Worm (Caenorhabditis elegans): Measurements from ENCODE around the gene btb-10.
A peak's percentile ranks its signal among the peaks of the same experiment; 100 is the strongest.

btb-10 gene

ce11 chrII:1071432-1071831 is 10.8 kb upstream of the btb-10 start:
- no peak for TF ChIP-seq pax-1 (tag; optimal IDR thresholded peaks at IDR 0.05)
- TF ChIP-seq ceh-48 (tag; optimal IDR thresholded peaks at IDR 0.05): no peak
- TF ChIP-seq Y22D7AL.16 (tag; optimal IDR thresholded peaks at IDR 0.05): no peak
- no peak for TF ChIP-seq sox-2 (GFP tag; IDR thresholded peaks at IDR 0.05)
- TF ChIP-seq sox-4 (tag; optimal IDR thresholded peaks at IDR 0.05): no peak
- no peak for TF ChIP-seq syd-9 (tag; optimal IDR thresholded peaks at IDR 0.05)
- TF ChIP-seq sdc-2 (tag; optimal IDR thresholded peaks at IDR 0.05): no peak
- TF ChIP-seq ceh-6 (GFP tag; optimal IDR thresholded peaks at IDR 0.05): no peak
- TF ChIP-seq fkh-10 (GFP tag; optimal IDR thresholded peaks at IDR 0.05): no peak
- TF ChIP-seq pqm-1 (tag; optimal IDR thresholded peaks at IDR 0.05): no peak
- TF ChIP-seq ceh-31 (tag; optimal IDR thresholded peaks at IDR 0.05): no peak
- TF ChIP-seq nfya-1 (tag; optimal IDR thresholded peaks at IDR 0.05): no peak
- no peak for TF ChIP-seq unc-55 (GFP tag; optimal IDR thresholded peaks at IDR 0.05)
- TF ChIP-seq ceh-34 (tag; optimal IDR thresholded peaks at IDR 0.05): no peak
- no peak for TF ChIP-seq hlh-30 (tag; optimal IDR thresholded peaks at IDR 0.05; ENCODE audit: insufficient read depth)

ce11 chrII:1070875-1071274 is 10.3 kb upstream of the btb-10 start, which contains the start of gene K02E7.12:
K02E7.12 (plus strand) TSS chrII:1071175.
- TF ChIP-seq ahr-1 (tag; optimal IDR thresholded peaks at IDR 0.05): no peak
- no peak for TF ChIP-seq ceh-45 (GFP tag; IDR thresholded peaks at IDR 0.05)
- no peak for TF ChIP-seq hlh-6 (tag; optimal IDR thresholded peaks at IDR 0.05)
- TF ChIP-seq ceh-14 (tag; optimal IDR thresholded peaks at IDR 0.05): no peak
- no peak for TF ChIP-seq pax-1 (tag; optimal IDR thresholded peaks at IDR 0.05)

ce11 chrII:1066907-1067306 is 6.3 kb upstream of the btb-10 start, which contains the start of gene K02E7.10:
K02E7.10 (minus strand) TSS chrII:1067007.
- TF ChIP-seq hlh-13 (GFP tag; optimal IDR thresholded peaks at IDR 0.05) (no peak), ceh-6 (GFP tag; optimal IDR thresholded peaks at IDR 0.05) (no peak), ceh-22 (tag; optimal IDR thresholded peaks at IDR 0.05) (no peak), gmeb-2 (tag; optimal IDR thresholded peaks at IDR 0.05) (no peak), tbx-7 (tag; optimal IDR thresholded peaks at IDR 0.05) (no peak)

- TF ChIP-seq ceh-2 (tag; optimal IDR thresholded peaks at IDR 0.05) (no peak), lin-11 (tag; optimal IDR thresholded peaks at IDR 0.05) (no peak), eyg-1 (tag; optimal IDR thresholded peaks at IDR 0.05) (no peak), syd-9 (tag; optimal IDR thresholded peaks at IDR 0.05) (no peak), mec-3 (tag; optimal IDR thresholded peaks at IDR 0.05; ENCODE audit: borderline replicate concordance) (no peak), ets-4 (tag; optimal IDR thresholded peaks at IDR 0.05) (no peak), F13H6.1 (tag; optimal IDR thresholded peaks at IDR 0.05) (no peak), odd-2 (tag; optimal IDR thresholded peaks at IDR 0.05) (no peak), che-1 (tag; optimal IDR thresholded peaks at IDR 0.05) (no peak), elt-4 (tag; optimal IDR thresholded peaks at IDR 0.05) (no peak), ama-1 (optimal IDR thresholded peaks at IDR 0.05) (no peak), unc-86 (tag; optimal IDR thresholded peaks at IDR 0.05) (no peak)
These were observed 3.3 kb upstream of the btb-10 start for ce11 chrII:1063926-1064325.

ce11 chrII:1056844-1057243 is 3.8 kb downstream of the btb-10 start:
- TF ChIP-seq elt-2 (tag; optimal IDR thresholded peaks at IDR 0.05) (peak; percentile 94), hlh-8 (tag; optimal IDR thresholded peaks at IDR 0.05) (no peak)
